Fruit fly (Drosophila melanogaster): ENCODE results near the gene ntc.

The ntc gene

dm6 chr3L:3755713-3756112, 50.5 kb downstream of the ntc start (continued):
- peak; percentile 15 for TF ChIP-seq CG10209 (GFP tag; optimal IDR thresholded peaks at IDR 0.05)
- no peak for TF ChIP-seq CG2116 (GFP tag; optimal IDR thresholded peaks at IDR 0.05)
- TF ChIP-seq tio (GFP tag; optimal IDR thresholded peaks at IDR 0.05) = peak; percentile 7
- TF ChIP-seq Asciz (GFP tag; optimal IDR thresholded peaks at IDR 0.05) = peak; percentile 73
- peak; percentile 47 for TF ChIP-seq BtbVII (GFP tag; optimal IDR thresholded peaks at IDR 0.05)
- peak; percentile 1 for TF ChIP-seq CG3407 (GFP tag; optimal IDR thresholded peaks at IDR 0.05)
- TF ChIP-seq Med (GFP tag) = peak; percentile 65
- TF ChIP-seq CG2678 (tag; optimal IDR thresholded peaks at IDR 0.05) = peak; percentile 45
- peak; percentile 18 for TF ChIP-seq Hmr (GFP tag; optimal IDR thresholded peaks at IDR 0.05)
- TF ChIP-seq CG6765 (GFP tag; optimal IDR thresholded peaks at IDR 0.05) = peak; percentile 29
- TF ChIP-seq scrt (GFP tag; optimal IDR thresholded peaks at IDR 0.05) = peak; percentile 4
- no peak for TF ChIP-seq kay (GFP tag; optimal IDR thresholded peaks at IDR 0.05)
- TF ChIP-seq CG17385 (GFP tag; optimal IDR thresholded peaks at IDR 0.05) = peak; percentile 60
- TF ChIP-seq Elba2 (GFP tag; optimal IDR thresholded peaks at IDR 0.05) = no peak
- TF ChIP-seq CG12769 (tag; optimal IDR thresholded peaks at IDR 0.05) = peak; percentile 37
- peak; percentile 66 for TF ChIP-seq lab (GFP tag; optimal IDR thresholded peaks at IDR 0.05)
- TF ChIP-seq CG3281 (GFP tag; optimal IDR thresholded peaks at IDR 0.05) = peak; percentile 30
- peak; percentile 36 for TF ChIP-seq CG15514 (GFP tag; optimal IDR thresholded peaks at IDR 0.05)
- TF ChIP-seq insv (GFP tag; optimal IDR thresholded peaks at IDR 0.05) = peak in 1 of 2 experiments; percentile 33
- TF ChIP-seq Blimp-1 (GFP tag; optimal IDR thresholded peaks at IDR 0.05) = peak; percentile 38
- peak; percentile 12 for TF ChIP-seq cg (GFP tag; optimal IDR thresholded peaks at IDR 0.05)
- TF ChIP-seq dmrt99B (tag; optimal IDR thresholded peaks at IDR 0.05) = peak; percentile 13

DNA sequence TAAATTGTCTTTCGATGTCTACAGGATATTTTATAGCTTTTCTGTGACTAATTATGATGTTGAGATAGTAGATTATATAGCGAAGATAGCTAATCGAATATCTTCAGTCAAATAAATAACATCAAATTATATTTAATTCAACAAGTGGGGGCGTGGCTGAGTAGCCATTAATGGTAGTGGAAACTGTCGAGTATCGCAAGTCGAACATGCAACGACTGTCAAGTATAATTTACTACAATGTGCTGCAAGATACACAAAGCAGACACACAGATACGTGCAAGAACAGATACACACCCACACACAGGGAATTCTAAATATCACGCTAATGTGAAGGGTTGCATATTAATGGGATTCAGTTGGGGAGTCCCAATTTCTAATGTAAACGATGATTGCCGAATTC, 51.2 kb downstream of the ntc start, which contains the start of gene ppk27:
TSS of gene ppk27 (minus strand) at position 101 of the 400 bp plus-strand sequence.
- no peak for TF ChIP-seq BEAF-32 (GFP tag; optimal IDR thresholded peaks at IDR 0.05)
- peak; percentile 56 for TF ChIP-seq Ets65A (GFP tag)
